Worm (Caenorhabditis elegans): Measurements from ENCODE around the gene dli-1.

The dli-1 gene

ce11 chrIV:13100415-13100814 lies 1.8 kb upstream of the dli-1 start, which contains the start of gene fask-1:
Gene fask-1 (plus strand): TSS chrIV:13100715.
- TF ChIP-seq nhr-11 (tag; optimal IDR thresholded peaks at IDR 0.05) (no peak), blmp-1 (tag; optimal IDR thresholded peaks at IDR 0.05) (no peak), egl-27 (tag; optimal IDR thresholded peaks at IDR 0.05) (no peak), alr-1 (tag; optimal IDR thresholded peaks at IDR 0.05; ENCODE audit: borderline replicate concordance) (no peak), nhr-12 (tag; optimal IDR thresholded peaks at IDR 0.05) (no peak), sox-4 (tag; optimal IDR thresholded peaks at IDR 0.05) (no peak)

ce11 chrIV:13096778-13097177 lies 1.8 kb downstream of the dli-1 start:
- TF ChIP-seq efl-3 (GFP tag; optimal IDR thresholded peaks at IDR 0.05), result no peak
- no peak for TF ChIP-seq efl-1 (optimal IDR thresholded peaks at IDR 0.05)
- no peak for TF ChIP-seq efl-1 (GFP tag; optimal IDR thresholded peaks at IDR 0.05 in 1 of 2)
- peak; percentile 13 for TF ChIP-seq aly-2 (tag; optimal IDR thresholded peaks at IDR 0.05)
- TF ChIP-seq ets-5 (GFP tag; IDR thresholded peaks at IDR 0.05), result no peak
- TF ChIP-seq egl-27 (tag; optimal IDR thresholded peaks at IDR 0.05), result no peak

ce11 chrIV:13095462-13095861 lies 3.1 kb downstream of the dli-1 start, which contains the start of gene rfc-3:
Gene rfc-3 (plus strand): TSS chrIV:13095762.
- no peak for TF ChIP-seq hlh-4 (tag; optimal IDR thresholded peaks at IDR 0.05)
- TF ChIP-seq dsc-1 (tag; optimal IDR thresholded peaks at IDR 0.05), result no peak
- no peak for TF ChIP-seq unc-30 (tag; optimal IDR thresholded peaks at IDR 0.05)
- no peak for TF ChIP-seq efl-1 (optimal IDR thresholded peaks at IDR 0.05)
- TF ChIP-seq efl-1 (GFP tag; optimal IDR thresholded peaks at IDR 0.05 in 1 of 2), result peak in 1 of 2 experiments; percentile 57
- TF ChIP-seq hpl-2 (GFP tag; optimal IDR thresholded peaks at IDR 0.05), result no peak
- no peak for TF ChIP-seq lin-15B (tag; optimal IDR thresholded peaks at IDR 0.05)

- no peak for TF ChIP-seq lin-39 (tag; optimal IDR thresholded peaks at IDR 0.05)
- peak in 1 of 6 experiments; percentile 67 for TF ChIP-seq elt-3 (tag; optimal IDR thresholded peaks at IDR 0.05)
- peak; percentile 37 for TF ChIP-seq unc-86 (tag; optimal IDR thresholded peaks at IDR 0.05)
- TF ChIP-seq hlh-4 (tag; optimal IDR thresholded peaks at IDR 0.05), result no peak
- no peak for TF ChIP-seq ceh-90 (tag; optimal IDR thresholded peaks at IDR 0.05)
- no peak for TF ChIP-seq efl-3 (GFP tag; optimal IDR thresholded peaks at IDR 0.05)
- no peak for TF ChIP-seq ama-1 (optimal IDR thresholded peaks at IDR 0.05)
- no peak for TF ChIP-seq nhr-90 (tag; optimal IDR thresholded peaks at IDR 0.05; ENCODE audit: poor library complexity)
- TF ChIP-seq lin-14 (GFP tag; optimal IDR thresholded peaks at IDR 0.05), result peak; percentile 67
- TF ChIP-seq irx-1 (tag; optimal IDR thresholded peaks at IDR 0.05), result no peak
- peak; percentile 66 for TF ChIP-seq skn-1 (tag; optimal IDR thresholded peaks at IDR 0.05)
- peak; percentile 55 for TF ChIP-seq xbp-1 (tag; optimal IDR thresholded peaks at IDR 0.05)
- peak; percentile 73 for TF ChIP-seq unc-130 (tag; optimal IDR thresholded peaks at IDR 0.05)
- TF ChIP-seq rnt-1 (tag; optimal IDR thresholded peaks at IDR 0.05), result peak; percentile 79
- no peak for TF ChIP-seq ets-5 (GFP tag; IDR thresholded peaks at IDR 0.05)
- TF ChIP-seq hlh-17 (GFP tag; optimal IDR thresholded peaks at IDR 0.05; ENCODE audit: borderline replicate concordance), result no peak
- peak; percentile 21 for TF ChIP-seq dsc-1 (tag; optimal IDR thresholded peaks at IDR 0.05)
- TF ChIP-seq grh-1 (GFP tag; IDR thresholded peaks at IDR 0.05), result no peak
- TF ChIP-seq sup-37 (GFP tag; optimal IDR thresholded peaks at IDR 0.05), result no peak
- TF ChIP-seq F16B12.6 (tag; optimal IDR thresholded peaks at IDR 0.05), result peak; percentile 66
- no peak for TF ChIP-seq pag-3 (tag; optimal IDR thresholded peaks at IDR 0.05; ENCODE audit: borderline replicate concordance, insufficient read depth)
- no peak for TF ChIP-seq ceh-63 (GFP tag; optimal IDR thresholded peaks at IDR 0.05)
- no peak for TF ChIP-seq mab-9 (GFP tag; IDR thresholded peaks at IDR 0.05)
- TF ChIP-seq pqm-1 (tag; optimal IDR thresholded peaks at IDR 0.05), result no peak
- TF ChIP-seq C34B4.2 (tag; optimal IDR thresholded peaks at IDR 0.05), result no peak
- TF ChIP-seq C04F5.9 (tag; optimal IDR thresholded peaks at IDR 0.05), result peak; percentile 14
- TF ChIP-seq nhr-84 (tag; optimal IDR thresholded peaks at IDR 0.05), result no peak
- TF ChIP-seq isw-1 (GFP tag; IDR thresholded peaks at IDR 0.05), result no peak; the same call in 1 of the 2 replicates
- TF ChIP-seq lir-3 (tag; optimal IDR thresholded peaks at IDR 0.05; ENCODE audit: poor library complexity), result peak; percentile 10
- TF ChIP-seq mef-2 (tag; optimal IDR thresholded peaks at IDR 0.05), result no peak
- no peak for TF ChIP-seq aha-1 (tag; optimal IDR thresholded peaks at IDR 0.05)
- TF ChIP-seq fkh-8 (tag; optimal IDR thresholded peaks at IDR 0.05), result peak; percentile 56
- peak; percentile 93 to 94 for TF ChIP-seq efl-1 (optimal IDR thresholded peaks at IDR 0.05)
- peak; percentile 92 to 99 for TF ChIP-seq efl-1 (GFP tag; optimal IDR thresholded peaks at IDR 0.05 in 1 of 2)
- no peak for TF ChIP-seq nhr-11 (tag; optimal IDR thresholded peaks at IDR 0.05)
- TF ChIP-seq C16A3.4 (tag; optimal IDR thresholded peaks at IDR 0.05), result peak; percentile 85
- no peak for TF ChIP-seq unc-62 (GFP tag; optimal IDR thresholded peaks at IDR 0.05)
- TF ChIP-seq blmp-1 (tag; optimal IDR thresholded peaks at IDR 0.05), result no peak
- TF ChIP-seq alr-1 (tag; optimal IDR thresholded peaks at IDR 0.05; ENCODE audit: borderline replicate concordance), result no peak
Measured at ce11 chrIV:13093677-13094076, 4.9 kb downstream of the dli-1 start, which contains the start of the genes prcc-1 and C39E9.12. Gene prcc-1 (minus strand): TSS chrIV:13093795. Gene C39E9.12 (plus strand): TSS chrIV:13094007.

All from whole organism, L1 larva.